Worm (Caenorhabditis elegans) whole organism, early embryonic: ENCODE data around the gene nhr-93.

Source experiments
- hmbx-1 ChIP-seq: sonication (generic microtip); optimal IDR thresholded peaks from 2 replicates; lab custom pipeline; 2016; ENCODE audit warnings: mild to moderate bottlenecking, missing genetic modification characterization, missing compliant biosample characterization
- hmg-4 ChIP-seq: fragments of 200-800 bp; sonication (Bioruptor generic); optimal IDR thresholded peaks from 2 replicates; lab custom pipeline; 2018; ENCODE audit warnings: mild to moderate bottlenecking, missing genetic modification characterization, missing compliant biosample characterization

ce11 chrV:3512381-3512780, 25.8 kb downstream of the nhr-93 start, which contains the start of gene str-226:
- TF ChIP-seq hmbx-1 (tag; lab: Kevin White, UChicago) (no peak), hmg-4 (GFP tag; lab: Kevin White, UChicago) (no peak)
